Fruit fly (Drosophila melanogaster) whole organism, embryonic: ENCODE results near the gene Best4.

ENCODE experiments used
- CG10431 ChIP-seq: fragments of 200-800 bp; sonication (Bioruptor generic); optimal IDR thresholded peaks from 3 replicates; lab custom pipeline; 2018; ENCODE audit warnings: missing biosample characterization, mild to moderate bottlenecking, missing genetic modification characterization
- CG11085 ChIP-seq: fragments of 200-800 bp; sonication (Bioruptor generic); IDR thresholded peaks from 2 replicates; pipeline ENCODE4 v1.3.6; 2022; ENCODE audit warnings: missing biosample characterization, missing genetic modification characterization
- CG14441 ChIP-seq: fragments of 200-800 bp; sonication (Bioruptor generic); IDR thresholded peaks from 2 replicates; pipeline ENCODE4 v1.3.6; 2022; ENCODE audit warnings: missing biosample characterization, missing genetic modification characterization
- CG15011 ChIP-seq: fragments of 200-800 bp; sonication (Bioruptor generic); optimal IDR thresholded peaks from 3 replicates; lab custom pipeline; 2018; ENCODE audit warnings: missing biosample characterization, mild to moderate bottlenecking, missing genetic modification characterization
- CG16815 ChIP-seq: fragments of 200-800 bp; sonication (Bioruptor generic); optimal IDR thresholded peaks from 3 replicates; lab custom pipeline; 2017; ENCODE audit warnings: missing biosample characterization, mild to moderate bottlenecking, missing genetic modification characterization
- CG17328 ChIP-seq: fragments of 200-800 bp; sonication (Bioruptor generic); IDR thresholded peaks from 2 replicates; pipeline ENCODE4 v1.3.6; 2022; ENCODE audit warnings: missing biosample characterization, missing genetic modification characterization
- CG17829 ChIP-seq: fragments of 200-800 bp; optimal IDR thresholded peaks from 2 replicates; lab custom pipeline; 2019; ENCODE audit warnings: missing biosample characterization, mild to moderate bottlenecking, missing genetic modification characterization, moderate library complexity
- CG18599 ChIP-seq: fragments of 200-800 bp; sonication (Bioruptor generic); optimal IDR thresholded peaks from 3 replicates; lab custom pipeline; 2017; ENCODE audit warnings: missing biosample characterization, missing genetic modification characterization, mild to moderate bottlenecking, moderate library complexity, missing genetic modification reagents
- CG2678 ChIP-seq: fragments of 200-800 bp; sonication (Bioruptor generic); optimal IDR thresholded peaks from 3 replicates; lab custom pipeline; 2019; ENCODE audit warnings: missing biosample characterization, mild to moderate bottlenecking, missing genetic modification characterization, moderate library complexity
- CG32532 ChIP-seq: fragments of 200-800 bp; sonication (Bioruptor generic); IDR thresholded peaks from 2 replicates; pipeline ENCODE4 v1.3.6; 2022; ENCODE audit warnings: missing biosample characterization, missing genetic modification characterization
- CG3281 ChIP-seq: fragments of 200-800 bp; sonication (Bioruptor generic); optimal IDR thresholded peaks from 3 replicates; lab custom pipeline; 2017; ENCODE audit warnings: missing biosample characterization, mild to moderate bottlenecking, missing genetic modification characterization
- CG34422 ChIP-seq: fragments of 200-800 bp; sonication (Bioruptor generic); IDR thresholded peaks from 3 replicates; pipeline ENCODE4 v1.3.6; 2022; ENCODE audit warnings: missing biosample characterization, missing genetic modification characterization
- CG8388 ChIP-seq: fragments of 200-800 bp; sonication (Bioruptor generic); optimal IDR thresholded peaks from 2 replicates; lab custom pipeline; 2019; ENCODE audit warnings: missing biosample characterization, mild to moderate bottlenecking, missing genetic modification characterization, moderate library complexity
- CG8924 ChIP-seq: fragments of 200-800 bp; optimal IDR thresholded peaks from 3 replicates; lab custom pipeline; 2019; ENCODE audit warnings: missing biosample characterization, mild to moderate bottlenecking, missing genetic modification characterization, moderate library complexity
- CG8944 ChIP-seq: fragments of 200-800 bp; sonication (Bioruptor generic); optimal IDR thresholded peaks from 3 replicates; lab custom pipeline; 2016; ENCODE audit warnings: missing biosample characterization, missing genetic modification characterization
- CG9727 ChIP-seq: fragments of 200-800 bp; sonication (Bioruptor generic); optimal IDR thresholded peaks from 3 replicates; lab custom pipeline; 2017; ENCODE audit warnings: missing biosample characterization, mild to moderate bottlenecking, missing genetic modification characterization
- CG9876 ChIP-seq: fragments of 200-800 bp; sonication (Bioruptor generic); optimal IDR thresholded peaks from 2 replicates; lab custom pipeline; 2016; ENCODE audit warnings: missing biosample characterization, missing genetic modification characterization
- CHES-1-like ChIP-seq: fragments of 200-800 bp; sonication (Bioruptor generic); optimal IDR thresholded peaks from 2 replicates; lab custom pipeline; 2016; ENCODE audit warnings: missing biosample characterization, missing genetic modification characterization
- D19A ChIP-seq: fragments of 200-800 bp; optimal IDR thresholded peaks from 3 replicates; lab custom pipeline; 2019; ENCODE audit warnings: missing biosample characterization, mild to moderate bottlenecking, missing genetic modification characterization, moderate library complexity
- Dfd ChIP-seq, 2 experiments: fragments of >200 bp; optimal IDR thresholded peaks; 2 replicates each; lab custom pipeline; 2017; ENCODE audit warnings: missing biosample characterization in 2 of 2, missing genetic modification characterization in 2 of 2
- Dp ChIP-seq: fragments of 200-800 bp; sonication (Bioruptor generic); optimal IDR thresholded peaks from 2 replicates; lab custom pipeline; 2018; ENCODE audit warnings: missing biosample characterization, mild to moderate bottlenecking, missing genetic modification characterization, moderate library complexity
- E2f2 ChIP-seq: fragments of 200-800 bp; sonication (Bioruptor generic); IDR thresholded peaks from 2 replicates; pipeline ENCODE4 v1.3.6; 2022; ENCODE audit warnings: missing biosample characterization, missing genetic modification characterization
- H15 ChIP-seq: fragments of 200-800 bp; sonication (Bioruptor generic); IDR thresholded peaks from 3 replicates; pipeline ENCODE4 v1.3.6; 2022; ENCODE audit warnings: missing biosample characterization, missing genetic modification characterization
- HLH3B ChIP-seq: fragments of 200-800 bp; sonication (Bioruptor generic); IDR thresholded peaks from 2 replicates; pipeline ENCODE4 v1.3.6; 2022; ENCODE audit warnings: missing biosample characterization, missing genetic modification characterization
- Hmx ChIP-seq: fragments of 200-800 bp; sonication (Bioruptor generic); optimal IDR thresholded peaks from 2 replicates; lab custom pipeline; 2016; ENCODE audit warnings: missing biosample characterization, missing genetic modification characterization
- MTF-1 ChIP-seq: fragments of 200-800 bp; sonication (Bioruptor generic); optimal IDR thresholded peaks from 2 replicates; lab custom pipeline; 2018; ENCODE audit warnings: missing biosample characterization, mild to moderate bottlenecking, missing genetic modification characterization, borderline replicate concordance
- NK7.1 ChIP-seq: fragments of 200-800 bp; sonication (Bioruptor generic); optimal IDR thresholded peaks from 3 replicates; lab custom pipeline; 2016; ENCODE audit warnings: missing biosample characterization, missing genetic modification characterization
- Neu2 ChIP-seq: fragments of 200-800 bp; sonication (Bioruptor generic); optimal IDR thresholded peaks from 3 replicates; lab custom pipeline; 2016; ENCODE audit warnings: missing biosample characterization, missing genetic modification characterization, borderline replicate concordance
- Nf-YA ChIP-seq: fragments of 200-800 bp; sonication (Bioruptor generic); IDR thresholded peaks from 2 replicates; pipeline ENCODE4 v1.3.6; 2022; ENCODE audit warnings: missing biosample characterization, missing genetic modification characterization
- Ravus ChIP-seq: fragments of 200-800 bp; sonication (Bioruptor generic); IDR thresholded peaks from 2 replicates; pipeline ENCODE4 v1.3.6; 2022; ENCODE audit warnings: missing biosample characterization, missing genetic modification characterization
- Side ChIP-seq: fragments of 200-800 bp; sonication (Bioruptor generic); optimal IDR thresholded peaks from 2 replicates; lab custom pipeline; 2016; ENCODE audit warnings: missing biosample characterization, missing genetic modification characterization
- Ssrp ChIP-seq: fragments of 200-800 bp; sonication (Bioruptor generic); optimal IDR thresholded peaks from 2 replicates; lab custom pipeline; 2018; ENCODE audit warnings: missing biosample characterization, mild to moderate bottlenecking, missing genetic modification characterization, moderate library complexity
- al ChIP-seq: fragments of 200-800 bp; sonication (Bioruptor generic); IDR thresholded peaks from 2 replicates; pipeline ENCODE4 v1.3.6; 2022; ENCODE audit warnings: missing biosample characterization, missing genetic modification characterization
- chm ChIP-seq: fragments of 200-800 bp; sonication (Bioruptor generic); IDR thresholded peaks from 2 replicates; pipeline ENCODE4 v1.3.6; 2022; ENCODE audit warnings: missing biosample characterization, missing genetic modification characterization
- corto ChIP-seq: fragments of 200-800 bp; sonication (Bioruptor generic); optimal IDR thresholded peaks from 2 replicates; lab custom pipeline; 2016; ENCODE audit warnings: missing biosample characterization, mild to moderate bottlenecking, missing genetic modification characterization, moderate library complexity
- cwo ChIP-seq: fragments of 200-800 bp; sonication (Bioruptor generic); optimal IDR thresholded peaks from 3 replicates; lab custom pipeline; 2017; ENCODE audit warnings: missing biosample characterization, missing genetic modification characterization, mild to moderate bottlenecking, moderate library complexity, missing genetic modification reagents
- dpn ChIP-seq, 2 experiments: fragments of 200-800 bp; sonication (Bioruptor generic); optimal IDR thresholded peaks; 3 replicates each; lab custom pipeline; 2016; ENCODE audit warnings: missing biosample characterization in 2 of 2, missing genetic modification characterization in 2 of 2
- ems ChIP-seq: fragments of 200-800 bp; sonication (Bioruptor generic); optimal IDR thresholded peaks from 3 replicates; lab custom pipeline; 2016; ENCODE audit warnings: missing biosample characterization, missing genetic modification characterization
- fd3F ChIP-seq: fragments of 200-800 bp; sonication (Bioruptor generic); optimal IDR thresholded peaks from 2 replicates; lab custom pipeline; 2018; ENCODE audit warnings: missing biosample characterization, mild to moderate bottlenecking, missing genetic modification characterization, moderate library complexity
- fd96Cb ChIP-seq: fragments of 200-800 bp; sonication (Bioruptor generic); optimal IDR thresholded peaks from 2 replicates; lab custom pipeline; 2018; ENCODE audit warnings: missing biosample characterization, mild to moderate bottlenecking, missing genetic modification characterization, moderate library complexity
- gcm2 ChIP-seq: fragments of 200-800 bp; sonication (Bioruptor generic); optimal IDR thresholded peaks from 2 replicates; lab custom pipeline; 2016; ENCODE audit warnings: missing biosample characterization, missing genetic modification characterization
- gsb ChIP-seq: fragments of 200-800 bp; sonication (Bioruptor generic); IDR thresholded peaks from 2 replicates; pipeline ENCODE4 v1.3.6; 2022; ENCODE audit warnings: missing biosample characterization, missing genetic modification characterization
- kni ChIP-seq: fragments of 200-800 bp; sonication (Bioruptor generic); optimal IDR thresholded peaks from 3 replicates; lab custom pipeline; 2017; ENCODE audit warnings: mild to moderate bottlenecking, missing biosample characterization, missing genetic modification reagents, missing genetic modification characterization
- nerfin-1 ChIP-seq: fragments of 200-800 bp; sonication (Bioruptor generic); optimal IDR thresholded peaks from 3 replicates; lab custom pipeline; 2019; ENCODE audit warnings: missing biosample characterization, mild to moderate bottlenecking, missing genetic modification characterization, moderate library complexity
- pum ChIP-seq: fragments of 200-800 bp; sonication (Bioruptor generic); optimal IDR thresholded peaks from 2 replicates; lab custom pipeline; 2016; ENCODE audit warnings: missing biosample characterization, missing genetic modification characterization
- rib ChIP-seq: fragments of 200-800 bp; sonication (Bioruptor generic); IDR thresholded peaks from 2 replicates; pipeline ENCODE4 v1.3.6; 2022; ENCODE audit warnings: missing biosample characterization, missing genetic modification characterization
- ro ChIP-seq: fragments of 200-800 bp; sonication (Bioruptor generic); IDR thresholded peaks from 2 replicates; pipeline ENCODE4 v1.3.6; 2022; ENCODE audit warnings: missing biosample characterization, missing genetic modification characterization
- slp2 ChIP-seq: fragments of 200-800 bp; sonication (Bioruptor generic); optimal IDR thresholded peaks from 2 replicates; lab custom pipeline; 2016; ENCODE audit warnings: missing biosample characterization, missing genetic modification characterization
- sob ChIP-seq: fragments of 200-800 bp; sonication (Bioruptor generic); IDR thresholded peaks from 2 replicates; pipeline ENCODE4 v1.3.6; 2022; ENCODE audit warnings: missing biosample characterization, missing genetic modification characterization
- tio ChIP-seq: fragments of 200-800 bp; sonication (Bioruptor generic); optimal IDR thresholded peaks from 2 replicates; lab custom pipeline; 2017; ENCODE audit warnings: missing biosample characterization, missing genetic modification characterization, inconsistent platforms

The Best4 gene

DNA sequence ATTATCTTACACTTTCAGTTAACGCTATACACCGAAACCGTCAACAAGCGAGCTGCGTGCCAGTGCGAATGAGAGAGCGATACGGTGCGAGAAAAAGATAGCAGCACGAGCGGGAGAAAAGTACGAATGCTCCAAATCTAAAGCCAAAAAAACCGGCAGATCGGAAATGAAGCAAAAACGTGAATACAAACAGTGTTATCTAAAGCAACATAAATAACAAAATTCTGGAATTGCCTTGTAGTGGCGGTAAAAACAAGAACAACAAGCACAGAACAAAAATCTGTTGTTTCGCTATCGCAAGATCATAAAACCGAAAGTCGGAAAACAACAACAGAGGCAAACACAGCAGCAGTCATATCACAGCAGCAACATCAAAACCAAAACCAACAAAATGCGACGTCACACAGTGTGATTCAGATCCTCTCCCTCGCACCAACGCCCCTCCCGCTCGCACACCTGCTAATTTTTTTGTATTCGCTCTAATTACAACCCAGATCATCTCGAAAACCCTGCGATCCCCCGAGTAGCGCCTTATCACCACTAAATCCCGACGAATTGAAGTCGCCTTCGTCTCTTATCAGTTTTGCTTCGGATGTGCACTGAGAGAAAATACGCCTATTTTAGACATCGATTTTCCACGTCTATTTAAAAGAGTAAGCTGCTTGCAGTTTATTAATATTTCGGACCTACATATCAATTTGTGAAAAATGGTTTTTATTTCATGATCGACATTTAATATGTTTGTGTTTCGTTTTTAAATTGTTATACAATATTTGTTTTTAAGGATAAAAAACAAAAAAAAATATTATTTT, 5.7 kb downstream of the Best4 start, which contains the start of gene CG7255 (continued):
- TF ChIP-seq CG3281 (GFP tag; lab: Kevin White, UChicago) (no peak), CG32532 (GFP tag; lab: Robert Waterston, UW) (no peak), al (0 out of 2 replicates have a peak, but pooled peaks have one; percentile 8), CG10431 (GFP tag; lab: Kevin White, UChicago) (no peak), CG18599 (peak; percentile 14), Side (GFP tag; lab: Kevin White, UChicago) (no peak), NK7.1 (GFP tag; lab: Kevin White, UChicago) (no peak), corto (GFP tag; lab: Kevin White, UChicago) (no peak), Nf-YA (GFP tag; lab: Robert Waterston, UW) (no peak), CG9727 (GFP tag; lab: Kevin White, UChicago) (peak; percentile 62), MTF-1 (GFP tag; lab: Kevin White, UChicago) (no peak), rib (peak; percentile 54; the same call in 1 of the 2 replicates), D19A (tag; lab: Kevin White, UChicago) (no peak), HLH3B (GFP tag; lab: Robert Waterston, UW) (no peak), tio (GFP tag; lab: Kevin White, UChicago) (peak; percentile 6), fd3F (GFP tag; lab: Kevin White, UChicago) (no peak), CG11085 (no peak), Ravus (GFP tag; lab: Robert Waterston, UW) (no peak), CHES-1-like (GFP tag; lab: Kevin White, UChicago) (no peak), CG8944 (GFP tag; lab: Kevin White, UChicago) (no peak), CG16815 (no peak), CG2678 (tag; lab: Kevin White, UChicago) (peak; percentile 19), Dfd (GFP tag; optimal IDR thresholded peaks at IDR 0.05; lab: Kevin White, UChicago) (no peak), kni (GFP tag; lab: Kevin White, UChicago) (peak; percentile 6), CG9876 (GFP tag; lab: Kevin White, UChicago) (no peak), CG15011 (GFP tag; lab: Kevin White, UChicago) (no peak), cwo (GFP tag; lab: Kevin White, UChicago) (peak; percentile 89), CG8924 (tag; lab: Kevin White, UChicago) (peak; percentile 9), Ssrp (tag; lab: Kevin White, UChicago) (no peak), H15 (GFP tag; lab: Robert Waterston, UW) (no peak), ems (GFP tag; lab: Kevin White, UChicago) (no peak), Hmx (GFP tag; lab: Kevin White, UChicago) (no peak), ro (GFP tag; lab: Robert Waterston, UW) (no peak), dpn (GFP tag; optimal IDR thresholded peaks at IDR 0.05; lab: Kevin White, UChicago) (no peak), CG14441 (GFP tag; lab: Robert Waterston, UW) (no peak), nerfin-1 (no peak), pum (no peak), Neu2 (GFP tag; lab: Kevin White, UChicago) (no peak), E2f2 (GFP tag; lab: Robert Waterston, UW) (no peak), CG17328 (GFP tag; lab: Robert Waterston, UW) (no peak), sob (no peak), Dp (GFP tag; lab: Kevin White, UChicago) (no peak), CG17829 (tag; lab: Kevin White, UChicago) (no peak), CG8388 (GFP tag; lab: Kevin White, UChicago) (no peak), gsb (GFP tag; lab: Robert Waterston, UW) (no peak), fd96Cb (tag; lab: Kevin White, UChicago) (no peak), chm (no peak), gcm2 (GFP tag; lab: Kevin White, UChicago) (no peak), CG34422 (GFP tag; lab: Robert Waterston, UW) (no peak), slp2 (GFP tag; lab: Kevin White, UChicago) (no peak)
